Comparison of ENCODE assay signal across 6 worm cellular contexts in the genomic region with DNA sequence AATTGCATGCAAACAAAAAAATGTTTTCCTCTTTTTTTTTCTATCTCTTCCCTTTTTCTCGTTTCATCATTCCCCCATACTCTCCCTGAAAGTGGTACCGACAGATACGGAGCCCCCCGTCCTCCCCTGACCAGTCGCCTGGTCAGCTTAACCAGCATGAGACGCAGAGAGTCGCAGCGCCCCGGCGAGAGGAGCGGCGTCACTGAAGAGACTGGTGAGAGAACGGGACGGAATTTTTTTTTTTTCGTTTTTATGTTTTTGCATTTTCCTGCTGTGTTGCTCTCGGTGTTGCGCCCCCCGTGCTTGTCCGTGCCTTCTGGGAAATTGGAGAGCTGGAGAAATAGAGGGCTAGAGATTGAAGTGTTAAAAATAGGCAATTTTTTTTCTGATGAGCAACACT.
TF ChIP-seq lines count a peak whose summit lies in the region.

No protein-coding gene starts in this region.

TF ChIP-seq in whole organism, L1 larva, 84 proteins besides CTCF, POLR2A, EP300 and RAD21 (continued from another document and continues in another):
- TF ChIP-seq sptf-1 (tag; optimal IDR thresholded peaks at IDR 0.05; lab: Kevin White, UChicago), result no peak
- TF ChIP-seq efl-1 (optimal IDR thresholded peaks at IDR 0.05; lab: Kevin White, UChicago), result peak; percentile 64 to 71
- TF ChIP-seq efl-1 (GFP tag; optimal IDR thresholded peaks at IDR 0.05 in 1 of 2; lab: Kevin White, UChicago), result peak; percentile 35 to 93
- peak; percentile 73 for TF ChIP-seq fos-1 (tag; optimal IDR thresholded peaks at IDR 0.05; lab: Kevin White, UChicago)
- peak; percentile 38 to 67 for TF ChIP-seq egl-27 (tag; optimal IDR thresholded peaks at IDR 0.05; lab: Kevin White, UChicago)
- peak in 1 of 2 experiments; percentile 62 for TF ChIP-seq lin-35 (GFP tag; optimal IDR thresholded peaks at IDR 0.05; lab: Kevin White, UChicago)
- TF ChIP-seq fkh-8 (tag; optimal IDR thresholded peaks at IDR 0.05; lab: Kevin White, UChicago), result peak; percentile 94
- peak; percentile 70 for TF ChIP-seq nhr-11 (tag; optimal IDR thresholded peaks at IDR 0.05; lab: Kevin White, UChicago)
- peak; percentile 10 for TF ChIP-seq F16B12.6 (tag; optimal IDR thresholded peaks at IDR 0.05; lab: Kevin White, UChicago)
- peak; percentile 91 for TF ChIP-seq jun-1 (tag; optimal IDR thresholded peaks at IDR 0.05; lab: Kevin White, UChicago)
- TF ChIP-seq hpl-2 (GFP tag; optimal IDR thresholded peaks at IDR 0.05; lab: Kevin White, UChicago), result no peak
- peak; percentile 90 for TF ChIP-seq unc-86 (tag; optimal IDR thresholded peaks at IDR 0.05; lab: Kevin White, UChicago)
- TF ChIP-seq nhr-85 (tag; lab: Kevin White, UChicago), result peak; percentile 14
- TF ChIP-seq pqm-1 (tag; optimal IDR thresholded peaks at IDR 0.05; lab: Kevin White, UChicago), result no peak
- no peak for TF ChIP-seq elt-3 (tag; optimal IDR thresholded peaks at IDR 0.05; lab: Kevin White, UChicago)
- TF ChIP-seq nhr-19 (GFP tag; conservative IDR thresholded peaks at IDR 0.05; lab: Robert Waterston, UW), result peak; percentile 45
- peak; percentile 71 for TF ChIP-seq rnt-1 (tag; optimal IDR thresholded peaks at IDR 0.05; lab: Kevin White, UChicago)
- peak; percentile 43 for TF ChIP-seq sox-4 (tag; optimal IDR thresholded peaks at IDR 0.05; lab: Kevin White, UChicago)
- peak; percentile 77 for TF ChIP-seq nhr-77 (tag; optimal IDR thresholded peaks at IDR 0.05; lab: Kevin White, UChicago)
- TF ChIP-seq irx-1 (tag; optimal IDR thresholded peaks at IDR 0.05; lab: Kevin White, UChicago), result peak; percentile 59
- peak; percentile 61 for TF ChIP-seq pax-3 (tag; optimal IDR thresholded peaks at IDR 0.05; lab: Kevin White, UChicago)

TF ChIP-seq in whole organism, L2 larva, 48 proteins besides CTCF, POLR2A, EP300 and RAD21 (continued from another document and continues in another):
- TF ChIP-seq ceh-16 (tag; optimal IDR thresholded peaks at IDR 0.05; lab: Kevin White, UChicago) (no peak), ZK546.5 (tag; optimal IDR thresholded peaks at IDR 0.05; lab: Kevin White, UChicago) (no peak), alr-1 (tag; optimal IDR thresholded peaks at IDR 0.05; lab: Kevin White, UChicago) (no peak), peb-1 (tag; optimal IDR thresholded peaks at IDR 0.05; lab: Kevin White, UChicago) (no peak), skn-1 (tag; optimal IDR thresholded peaks at IDR 0.05; lab: Kevin White, UChicago) (no peak), nhr-12 (tag; optimal IDR thresholded peaks at IDR 0.05; lab: Kevin White, UChicago) (no peak), nhr-10 (tag; optimal IDR thresholded peaks at IDR 0.05; lab: Kevin White, UChicago) (no peak), crh-2 (tag; optimal IDR thresholded peaks at IDR 0.05; lab: Kevin White, UChicago) (peak; percentile 52), unc-55 (GFP tag; optimal IDR thresholded peaks at IDR 0.05; lab: Kevin White, UChicago) (peak; percentile 96), nhr-23 (tag; optimal IDR thresholded peaks at IDR 0.05; lab: Kevin White, UChicago) (no peak), fos-1 (tag; optimal IDR thresholded peaks at IDR 0.05; lab: Kevin White, UChicago) (peak; percentile 86), sma-3 (GFP tag; optimal IDR thresholded peaks at IDR 0.05; lab: Kevin White, UChicago) (no peak), mab-5 (tag; optimal IDR thresholded peaks at IDR 0.05; lab: Kevin White, UChicago) (peak; percentile 81), ama-1 (optimal IDR thresholded peaks at IDR 0.05; lab: Kevin White, UChicago) (no peak), nhr-77 (tag; optimal IDR thresholded peaks at IDR 0.05; lab: Kevin White, UChicago) (peak; percentile 15), gmeb-1 (tag; optimal IDR thresholded peaks at IDR 0.05; lab: Kevin White, UChicago) (peak; percentile 57), snpc-4 (tag; optimal IDR thresholded peaks at IDR 0.05; lab: Kevin White, UChicago) (peak; percentile 52), zag-1 (tag; optimal IDR thresholded peaks at IDR 0.05; lab: Kevin White, UChicago) (peak; percentile 96), elt-1 (tag; optimal IDR thresholded peaks at IDR 0.05; lab: Kevin White, UChicago) (no peak), R02D3.7 (tag; optimal IDR thresholded peaks at IDR 0.05; lab: Kevin White, UChicago) (peak; percentile 9), aly-2 (tag; optimal IDR thresholded peaks at IDR 0.05; lab: Kevin White, UChicago) (no peak), nhr-129 (tag; optimal IDR thresholded peaks at IDR 0.05; lab: Kevin White, UChicago) (peak; percentile 73), lsy-2 (tag; optimal IDR thresholded peaks at IDR 0.05; lab: Kevin White, UChicago) (peak; percentile 42 to 91)

TF ChIP-seq in whole organism, L3 larva, 47 proteins besides CTCF, POLR2A, EP300 and RAD21 (continued from another document and continues in another):
- TF ChIP-seq nhr-67 (tag; optimal IDR thresholded peaks at IDR 0.05; lab: Kevin White, UChicago), result no peak
- TF ChIP-seq skn-1 (tag; optimal IDR thresholded peaks at IDR 0.05; lab: Kevin White, UChicago), result peak; percentile 60
- no peak for TF ChIP-seq unc-39 (tag; optimal IDR thresholded peaks at IDR 0.05; lab: Kevin White, UChicago)
- TF ChIP-seq nhr-11 (tag; optimal IDR thresholded peaks at IDR 0.05; lab: Kevin White, UChicago), result peak; percentile 74
- TF ChIP-seq ceh-16 (tag; optimal IDR thresholded peaks at IDR 0.05; lab: Kevin White, UChicago), result no peak
- TF ChIP-seq fos-1 (tag; optimal IDR thresholded peaks at IDR 0.05; lab: Kevin White, UChicago), result no peak
- peak; percentile 39 for TF ChIP-seq unc-62 (GFP tag; optimal IDR thresholded peaks at IDR 0.05; lab: Kevin White, UChicago)
- no peak for TF ChIP-seq ZK546.5 (tag; optimal IDR thresholded peaks at IDR 0.05; lab: Kevin White, UChicago)
- peak; percentile 16 for TF ChIP-seq ztf-11 (tag; optimal IDR thresholded peaks at IDR 0.05; lab: Kevin White, UChicago)
- no peak for TF ChIP-seq elt-3 (tag; optimal IDR thresholded peaks at IDR 0.05; lab: Kevin White, UChicago)
- TF ChIP-seq pha-4 (tag; optimal IDR thresholded peaks at IDR 0.05; lab: Kevin White, UChicago), result peak; percentile 97
- TF ChIP-seq fkh-2 (tag; optimal IDR thresholded peaks at IDR 0.05; lab: Kevin White, UChicago), result no peak
- TF ChIP-seq ceh-82 (tag; optimal IDR thresholded peaks at IDR 0.05; lab: Kevin White, UChicago), result peak; percentile 73
- TF ChIP-seq lin-39 (tag; optimal IDR thresholded peaks at IDR 0.05; lab: Kevin White, UChicago), result peak; percentile 94
- peak; percentile 92 for TF ChIP-seq fkh-10 (GFP tag; optimal IDR thresholded peaks at IDR 0.05; lab: Kevin White, UChicago)
- TF ChIP-seq snpc-4 (tag; optimal IDR thresholded peaks at IDR 0.05; lab: Kevin White, UChicago), result peak; percentile 49
- no peak for TF ChIP-seq eor-1 (tag; optimal IDR thresholded peaks at IDR 0.05; lab: Kevin White, UChicago)
- peak; percentile 95 for TF ChIP-seq nfya-1 (tag; optimal IDR thresholded peaks at IDR 0.05; lab: Kevin White, UChicago; ENCODE audit: insufficient read depth)
- TF ChIP-seq ztf-4 (tag; optimal IDR thresholded peaks at IDR 0.05; lab: Kevin White, UChicago), result no peak
- peak; percentile 15 for TF ChIP-seq nhr-23 (tag; optimal IDR thresholded peaks at IDR 0.05; lab: Kevin White, UChicago)
- TF ChIP-seq ceh-28 (tag; optimal IDR thresholded peaks at IDR 0.05; lab: Kevin White, UChicago), result peak; percentile 85
- TF ChIP-seq elt-2 (tag; optimal IDR thresholded peaks at IDR 0.05; lab: Kevin White, UChicago), result peak; percentile 55
- TF ChIP-seq elt-1 (tag; optimal IDR thresholded peaks at IDR 0.05; lab: Kevin White, UChicago), result no peak

TF ChIP-seq in whole organism, L4 larva, 104 proteins besides CTCF, POLR2A, EP300 and RAD21 (continued from another document and continues in another):
- peak; percentile 59; the same call in 1 of the 2 replicates for TF ChIP-seq php-3 (GFP tag; IDR thresholded peaks at IDR 0.05; lab: Robert Waterston, UW)
- TF ChIP-seq arid-1 (GFP tag; conservative IDR thresholded peaks at IDR 0.05; lab: Robert Waterston, UW), result peak; percentile 41; the same call in 1 of the 2 replicates
- no peak for TF ChIP-seq daf-19 (GFP tag; conservative IDR thresholded peaks at IDR 0.05; lab: Robert Waterston, UW)
- TF ChIP-seq aha-1 (tag; lab: Kevin White, UChicago), result peak; percentile 79
- no peak for TF ChIP-seq cey-2 (tag; optimal IDR thresholded peaks at IDR 0.05; lab: Kevin White, UChicago; ENCODE audit: borderline replicate concordance, insufficient read depth)
- no peak for TF ChIP-seq nhr-76 (tag; optimal IDR thresholded peaks at IDR 0.05; lab: Kevin White, UChicago)
- TF ChIP-seq pqm-1 (tag; optimal IDR thresholded peaks at IDR 0.05; lab: Kevin White, UChicago), result peak; percentile 11
- TF ChIP-seq skn-1 (tag; optimal IDR thresholded peaks at IDR 0.05; lab: Kevin White, UChicago), result no peak
- peak; percentile 17 for TF ChIP-seq duxl-1 (tag; optimal IDR thresholded peaks at IDR 0.05; lab: Kevin White, UChicago; ENCODE audit: poor library complexity)
- no peak for TF ChIP-seq snpc-4 (tag; optimal IDR thresholded peaks at IDR 0.05; lab: Kevin White, UChicago)
- peak; percentile 86 for TF ChIP-seq dmd-6 (GFP tag; IDR thresholded peaks at IDR 0.05; lab: Robert Waterston, UW)
- peak; percentile 91 for TF ChIP-seq nhr-77 (tag; optimal IDR thresholded peaks at IDR 0.05; lab: Kevin White, UChicago)
- no peak for TF ChIP-seq spr-3 (GFP tag; optimal IDR thresholded peaks at IDR 0.05; lab: Kevin White, UChicago)
- no peak for TF ChIP-seq nhr-25 (tag; optimal IDR thresholded peaks at IDR 0.05; lab: Kevin White, UChicago; ENCODE audit: borderline replicate concordance, insufficient read depth)
- no peak for TF ChIP-seq lim-7 (GFP tag; IDR thresholded peaks at IDR 0.05; lab: Robert Waterston, UW)
- no peak for TF ChIP-seq sdz-12 (GFP tag; optimal IDR thresholded peaks at IDR 0.05; lab: Kevin White, UChicago)
- TF ChIP-seq Y105C5A.15 (GFP tag; IDR thresholded peaks at IDR 0.05; lab: Robert Waterston, UW), result no peak
- no peak for TF ChIP-seq zip-11 (GFP tag; IDR thresholded peaks at IDR 0.05; lab: Robert Waterston, UW)
- peak; percentile 23 for TF ChIP-seq mxl-3 (GFP tag; optimal IDR thresholded peaks at IDR 0.05; lab: Kevin White, UChicago)
- peak; percentile 51; the same call in 1 of the 2 replicates for TF ChIP-seq lin-1 (GFP tag; IDR thresholded peaks at IDR 0.05; lab: Robert Waterston, UW)
- TF ChIP-seq ama-1 (optimal IDR thresholded peaks at IDR 0.05; lab: Kevin White, UChicago), result no peak
- peak; percentile 81 for TF ChIP-seq nhr-102 (tag; optimal IDR thresholded peaks at IDR 0.05; lab: Kevin White, UChicago)

TF ChIP-seq in whole organism, late embryonic, 69 proteins besides CTCF, POLR2A, EP300 and RAD21 (continued from another document):
- TF ChIP-seq ceh-34 (tag; optimal IDR thresholded peaks at IDR 0.05; lab: Kevin White, UChicago) (no peak), tbx-2 (tag; optimal IDR thresholded peaks at IDR 0.05; lab: Kevin White, UChicago) (peak; percentile 9), lin-11 (tag; optimal IDR thresholded peaks at IDR 0.05; lab: Kevin White, UChicago) (no peak), Y22D7AL.16 (tag; optimal IDR thresholded peaks at IDR 0.05; lab: Kevin White, UChicago) (no peak), elt-2 (tag; optimal IDR thresholded peaks at IDR 0.05; lab: Kevin White, UChicago) (no peak), ahr-1 (tag; optimal IDR thresholded peaks at IDR 0.05; lab: Kevin White, UChicago) (no peak), dmd-4 (tag; optimal IDR thresholded peaks at IDR 0.05; lab: Kevin White, UChicago; ENCODE audit: borderline replicate concordance) (no peak), K02D7.2 (tag; optimal IDR thresholded peaks at IDR 0.05; lab: Kevin White, UChicago) (no peak), pax-1 (tag; optimal IDR thresholded peaks at IDR 0.05; lab: Kevin White, UChicago) (no peak), ceh-18 (tag; optimal IDR thresholded peaks at IDR 0.05; lab: Kevin White, UChicago) (peak; percentile 54), ets-4 (tag; optimal IDR thresholded peaks at IDR 0.05; lab: Kevin White, UChicago) (no peak), hlh-13 (GFP tag; optimal IDR thresholded peaks at IDR 0.05; lab: Kevin White, UChicago) (no peak)
TF ChIP-seq in whole organism, late embryonic: peak in this region for 6.

TF ChIP-seq in whole organism, young adult, 124 proteins besides CTCF, POLR2A, EP300 and RAD21 (continued from another document):
- peak; percentile 82 for TF ChIP-seq egrh-3 (GFP tag; IDR thresholded peaks at IDR 0.05; lab: Robert Waterston, UW)
- peak; percentile 99 for TF ChIP-seq zfh-2 (GFP tag; conservative IDR thresholded peaks at IDR 0.05; lab: Robert Waterston, UW)
- TF ChIP-seq dox-1 (GFP tag; IDR thresholded peaks at IDR 0.05; lab: Robert Waterston, UW), result peak; percentile 58
- no peak for TF ChIP-seq cebp-1 (GFP tag; IDR thresholded peaks at IDR 0.05; lab: Robert Waterston, UW)
- TF ChIP-seq cebp-1 (tag; optimal IDR thresholded peaks at IDR 0.05; lab: Kevin White, UChicago), result peak; percentile 72
- TF ChIP-seq nhr-80 (tag; optimal IDR thresholded peaks at IDR 0.05; lab: Kevin White, UChicago), result peak; percentile 88
- peak; percentile 47 for TF ChIP-seq K12H6.12 (tag; optimal IDR thresholded peaks at IDR 0.05; lab: Kevin White, UChicago)
